Worm (Caenorhabditis elegans) whole organism, L3 larva: ENCODE measurements around the gene fbxa-66.

Experiments
- fos-1 ChIP-seq: fragments of 150-350 bp; optimal IDR thresholded peaks from 2 replicates; lab custom pipeline; 2014; ENCODE audit warnings: missing biosample characterization, missing genetic modification characterization
- mml-1 ChIP-seq: fragments of 150-350 bp; sonication (generic microtip); optimal IDR thresholded peaks from 3 replicates; lab custom pipeline; 2014; ENCODE audit warnings: missing biosample characterization, missing genetic modification characterization
- snpc-4 ChIP-seq: fragments of 150-350 bp; optimal IDR thresholded peaks from 2 replicates; lab custom pipeline; 2014; ENCODE audit warnings: missing biosample characterization, missing genetic modification characterization
- unc-62 ChIP-seq: fragments of 150-350 bp; sonication (generic microtip); optimal IDR thresholded peaks from 4 replicates; lab custom pipeline; 2014; ENCODE audit warnings: missing biosample characterization, missing genetic modification reagents, missing genetic modification characterization
- ztf-4 ChIP-seq: fragments of 150-350 bp; optimal IDR thresholded peaks from 2 replicates; lab custom pipeline; 2014; ENCODE audit warnings: missing biosample characterization, missing genetic modification characterization

DNA sequence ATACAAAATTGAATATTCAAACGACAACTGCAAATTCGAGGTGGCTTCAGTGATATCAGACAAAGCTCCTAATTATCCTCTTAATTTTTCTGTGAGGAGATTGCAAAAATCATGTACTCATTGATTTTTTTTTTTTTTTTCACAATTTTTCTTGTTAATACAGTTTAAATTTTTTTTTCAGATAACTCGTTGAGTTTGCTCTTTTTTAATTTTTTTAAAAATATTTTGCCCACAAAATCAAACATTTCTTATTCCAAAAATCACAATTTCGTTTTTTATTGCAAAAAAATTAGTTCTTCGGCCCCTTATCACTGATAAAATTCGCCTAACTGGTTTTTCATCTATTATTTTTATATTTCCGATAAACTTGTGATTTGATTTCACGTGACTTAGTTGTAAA, 37.0 kb downstream of the fbxa-66 start, which contains the start of gene Y54F10BM.21:
- no peak for TF ChIP-seq ztf-4
- TF ChIP-seq fos-1 (tag; lab: Kevin White, UChicago), result no peak
- no peak for TF ChIP-seq mml-1 (tag; lab: Kevin White, UChicago)
- no peak for TF ChIP-seq snpc-4
- TF ChIP-seq unc-62, result no peak
